Worm (Caenorhabditis elegans) whole organism, L4 larva: Measurements from ENCODE around the gene sng-1.

ENCODE experiments used
- F10B5.3 ChIP-seq: sonication (generic microtip); optimal IDR thresholded peaks from 2 replicates; lab custom pipeline; 2016; ENCODE audit warnings: mild to moderate bottlenecking, missing genetic modification characterization, missing compliant biosample characterization
- F26F4.8 ChIP-seq: fragments of 200-800 bp; sonication (Bioruptor generic); conservative IDR thresholded peaks from 2 replicates; pipeline ENCODE4 v1.3.6; 2022; ENCODE audit warnings: missing genetic modification characterization, missing compliant biosample characterization
- F44E2.7 ChIP-seq: fragments of 200-800 bp; sonication (Bioruptor generic); IDR thresholded peaks from 2 replicates; pipeline ENCODE4 v2.1.2; 2022; ENCODE audit warnings: missing genetic modification characterization, missing compliant biosample characterization
- Y48G9A.11 ChIP-seq: fragments of 200-800 bp; sonication (Bioruptor generic); IDR thresholded peaks from 2 replicates; pipeline ENCODE4 v1.3.6; 2022; ENCODE audit warnings: missing genetic modification reagents, missing genetic modification characterization, missing compliant biosample characterization
- ZK337.2 ChIP-seq: fragments of 200-800 bp; sonication (Bioruptor generic); IDR thresholded peaks from 2 replicates; pipeline ENCODE4 v1.3.6; 2022; ENCODE audit warnings: missing genetic modification reagents, missing genetic modification characterization, missing compliant biosample characterization
- ceh-32 ChIP-seq: sonication (generic microtip); optimal IDR thresholded peaks from 2 replicates; lab custom pipeline; 2016; ENCODE audit warnings: mild to moderate bottlenecking, missing genetic modification characterization, missing compliant biosample characterization; ENCODE audit not compliant: poor library complexity
- ceh-44 ChIP-seq: fragments of 200-800 bp; sonication (Bioruptor generic); IDR thresholded peaks from 2 replicates; pipeline ENCODE4 v1.3.6; 2022; ENCODE audit warnings: missing genetic modification reagents, missing genetic modification characterization, missing compliant biosample characterization
- ceh-62 ChIP-seq: sonication (generic microtip); optimal IDR thresholded peaks from 2 replicates; lab custom pipeline; 2017; ENCODE audit warnings: missing biosample characterization, missing genetic modification characterization
- cey-2 ChIP-seq: sonication (generic microtip); optimal IDR thresholded peaks from 3 replicates; lab custom pipeline; 2017; ENCODE audit warnings: missing genetic modification characterization, mild to moderate bottlenecking, missing compliant biosample characterization, antibody characterized with exemption, borderline replicate concordance; ENCODE audit not compliant: insufficient read depth
- ctbp-1 ChIP-seq: fragments of 200-800 bp; sonication (Bioruptor generic); IDR thresholded peaks from 2 replicates; pipeline ENCODE4 v1.3.6; 2022; ENCODE audit warnings: missing genetic modification reagents, missing genetic modification characterization, missing compliant biosample characterization
- daf-12 ChIP-seq: fragments of 150-350 bp; optimal IDR thresholded peaks from 2 replicates; lab custom pipeline; 2014; ENCODE audit warnings: missing biosample characterization, missing genetic modification reagents, missing genetic modification characterization
- daf-16 ChIP-seq, 3 experiments: sonication (generic microtip); optimal IDR thresholded peaks; 2 replicates each; lab custom pipeline; 2016 to 2017; ENCODE audit warnings: missing genetic modification characterization in 3 of 3, missing genetic modification reagents in 3 of 3, mild to moderate bottlenecking in 2 of 3, missing compliant biosample characterization in 2 of 3, missing biosample characterization in 1 of 3, moderate library complexity in 1 of 3
- dmd-9 ChIP-seq: fragments of 200-800 bp; sonication (Bioruptor generic); IDR thresholded peaks from 2 replicates; pipeline ENCODE4 v1.3.6; 2022; ENCODE audit warnings: missing genetic modification reagents, missing genetic modification characterization, missing compliant biosample characterization
- duxl-1 ChIP-seq: sonication (generic microtip); optimal IDR thresholded peaks from 2 replicates; lab custom pipeline; 2016; ENCODE audit warnings: mild to moderate bottlenecking, missing genetic modification characterization, moderate library complexity, missing compliant biosample characterization; ENCODE audit not compliant: poor library complexity
- dve-1 ChIP-seq: sonication (generic microtip); optimal IDR thresholded peaks from 2 replicates; lab custom pipeline; 2017; ENCODE audit warnings: antibody characterized with exemption, mild to moderate bottlenecking, missing genetic modification characterization, missing compliant biosample characterization; ENCODE audit not compliant: insufficient read depth
- egl-43 ChIP-seq: fragments of 200-800 bp; sonication (Bioruptor generic); IDR thresholded peaks from 2 replicates; pipeline ENCODE4 v1.3.6; 2022; ENCODE audit warnings: missing genetic modification reagents, missing genetic modification characterization, missing compliant biosample characterization
- fkh-10 ChIP-seq: fragments of 150-350 bp; optimal IDR thresholded peaks from 2 replicates; lab custom pipeline; 2014; ENCODE audit warnings: missing biosample characterization, missing genetic modification reagents, missing genetic modification characterization
- fos-1 ChIP-seq: fragments of 150-350 bp; optimal IDR thresholded peaks from 2 replicates; lab custom pipeline; 2014; ENCODE audit warnings: missing biosample characterization, missing genetic modification characterization
- hlh-11 ChIP-seq: fragments of 200-800 bp; sonication (Bioruptor generic); optimal IDR thresholded peaks from 2 replicates; lab custom pipeline; 2018; ENCODE audit warnings: mild to moderate bottlenecking, missing genetic modification characterization, missing compliant biosample characterization
- lim-7 ChIP-seq: fragments of 200-800 bp; sonication (Bioruptor generic); IDR thresholded peaks from 2 replicates; pipeline ENCODE4 v1.3.6; 2022; ENCODE audit warnings: missing genetic modification characterization, missing compliant biosample characterization
- lin-38 ChIP-seq: fragments of 200-800 bp; sonication (Bioruptor generic); IDR thresholded peaks from 2 replicates; pipeline ENCODE4 v1.3.6; 2022; ENCODE audit warnings: missing genetic modification reagents, missing genetic modification characterization, missing compliant biosample characterization
- lir-3 ChIP-seq: sonication (generic microtip); optimal IDR thresholded peaks from 2 replicates; lab custom pipeline; 2016; ENCODE audit warnings: mild to moderate bottlenecking, missing genetic modification characterization, missing compliant biosample characterization
- madf-9 ChIP-seq: fragments of 200-800 bp; sonication (Bioruptor generic); conservative IDR thresholded peaks from 2 replicates; pipeline ENCODE4 v1.3.6; 2022; ENCODE audit warnings: missing genetic modification reagents, missing genetic modification characterization, missing compliant biosample characterization
- mdl-1 ChIP-seq, 2 experiments: fragments of 150-350 bp in 1 of 2; sonication (generic microtip) in 1 of 2; optimal IDR thresholded peaks; 2 replicates each; lab custom pipeline; 2014 to 2017; ENCODE audit warnings: missing biosample characterization in 2 of 2, missing genetic modification characterization in 2 of 2
- mxl-3 ChIP-seq: fragments of 200-800 bp; sonication (Bioruptor generic); optimal IDR thresholded peaks from 2 replicates; lab custom pipeline; 2018; ENCODE audit warnings: mild to moderate bottlenecking, missing genetic modification characterization, missing compliant biosample characterization
- nhr-102 ChIP-seq: sonication (generic microtip); optimal IDR thresholded peaks from 2 replicates; lab custom pipeline; 2016; ENCODE audit warnings: mild to moderate bottlenecking, missing genetic modification characterization, moderate library complexity, missing compliant biosample characterization
- nhr-11 ChIP-seq: fragments of 150-350 bp; optimal IDR thresholded peaks from 2 replicates; lab custom pipeline; 2014; ENCODE audit warnings: missing biosample characterization, missing genetic modification characterization
- nhr-25 ChIP-seq: sonication (generic microtip); optimal IDR thresholded peaks from 2 replicates; lab custom pipeline; 2017; ENCODE audit warnings: missing genetic modification characterization, mild to moderate bottlenecking, missing compliant biosample characterization, antibody characterized with exemption, moderate library complexity, borderline replicate concordance; ENCODE audit not compliant: insufficient read depth
- nhr-28 ChIP-seq: fragments of 150-350 bp; optimal IDR thresholded peaks from 2 replicates; lab custom pipeline; 2014; ENCODE audit warnings: missing biosample characterization, missing genetic modification characterization
- nhr-48 ChIP-seq: sonication (generic microtip); optimal IDR thresholded peaks from 2 replicates; lab custom pipeline; 2016; ENCODE audit warnings: mild to moderate bottlenecking, missing genetic modification characterization, missing compliant biosample characterization
- nhr-76 ChIP-seq: fragments of 150-350 bp; optimal IDR thresholded peaks from 2 replicates; lab custom pipeline; 2014; ENCODE audit warnings: missing biosample characterization, missing genetic modification characterization
- pha-4 ChIP-seq, 2 experiments: fragments of 150-350 bp in 1 of 2; fragments of 200-800 bp in 1 of 2; sonication (Bioruptor generic) in 1 of 2; IDR thresholded peaks in 1 of 2; optimal IDR thresholded peaks in 1 of 2; 2 replicates each; pipeline versions ENCODE4 v1.3.6 to Lab custom; 2014 to 2022; ENCODE audit warnings: missing genetic modification characterization in 2 of 2, missing genetic modification reagents in 2 of 2, missing biosample characterization in 1 of 2, missing compliant biosample characterization in 1 of 2
- php-3 ChIP-seq: fragments of 200-800 bp; sonication (Bioruptor generic); IDR thresholded peaks from 2 replicates; pipeline ENCODE4 v1.3.6; 2022; ENCODE audit warnings: missing genetic modification reagents, missing genetic modification characterization, missing compliant biosample characterization
- rbr-2 ChIP-seq: sonication (generic microtip); optimal IDR thresholded peaks from 2 replicates; lab custom pipeline; 2016; ENCODE audit warnings: missing genotype, missing genetic modification characterization, missing compliant biosample characterization
- sdz-12 ChIP-seq: fragments of 200-800 bp; sonication (Bioruptor generic); optimal IDR thresholded peaks from 2 replicates; lab custom pipeline; 2018; ENCODE audit warnings: mild to moderate bottlenecking, missing genetic modification characterization, missing compliant biosample characterization
- snpc-4 ChIP-seq: fragments of 150-350 bp; optimal IDR thresholded peaks from 2 replicates; lab custom pipeline; 2014; ENCODE audit warnings: missing biosample characterization, missing genetic modification characterization
- spr-3 ChIP-seq: fragments of 200-800 bp; sonication (Bioruptor generic); optimal IDR thresholded peaks from 2 replicates; lab custom pipeline; 2018; ENCODE audit warnings: mild to moderate bottlenecking, missing genetic modification characterization, missing compliant biosample characterization
- unc-62 ChIP-seq, 3 experiments: fragments of 150-350 bp in 1 of 3; sonication (generic microtip); optimal IDR thresholded peaks in 2 of 3; peaks in 1 of 3; 1 replicate in 1 of 3; 2 replicates in 2 of 3; lab custom pipeline; 2014 to 2017; ENCODE audit warnings: missing biosample characterization in 3 of 3, missing genetic modification characterization in 3 of 3, missing genetic modification reagents in 3 of 3, missing genotype in 1 of 3
- vab-7 ChIP-seq: fragments of 200-800 bp; sonication (Bioruptor generic); IDR thresholded peaks from 2 replicates; pipeline ENCODE4 v1.3.6; 2022; ENCODE audit warnings: missing genetic modification reagents, missing genetic modification characterization, missing compliant biosample characterization
- zag-1 ChIP-seq: fragments of 150-350 bp; optimal IDR thresholded peaks from 2 replicates; lab custom pipeline; 2014; ENCODE audit warnings: missing biosample characterization, missing genetic modification characterization
- zfp-2 ChIP-seq: sonication (generic microtip); optimal IDR thresholded peaks from 2 replicates; lab custom pipeline; 2016; ENCODE audit warnings: mild to moderate bottlenecking, missing genetic modification characterization, missing compliant biosample characterization
- zip-2 ChIP-seq: fragments of 150-350 bp; optimal IDR thresholded peaks from 2 replicates; lab custom pipeline; 2014; ENCODE audit warnings: missing biosample characterization, missing genetic modification characterization

Gene sng-1

ce11 chrX:7378608-7379007 is 51.2 kb downstream of the sng-1 start (continued):
- TF ChIP-seq nhr-25 (tag; lab: Kevin White, UChicago) (no peak), ceh-44 (GFP tag; lab: Robert Waterston, UW) (no peak), lir-3 (tag; lab: Kevin White, UChicago) (no peak), duxl-1 (tag; lab: Kevin White, UChicago) (no peak), ceh-62 (no peak), nhr-102 (no peak), ZK337.2 (GFP tag; lab: Robert Waterston, UW) (no peak), zag-1 (tag; lab: Kevin White, UChicago) (no peak), fkh-10 (GFP tag; lab: Kevin White, UChicago) (no peak), mxl-3 (peak; percentile 1), unc-62 (GFP tag; optimal IDR thresholded peaks at IDR 0.05 in 1 of 2; lab: Kevin White, UChicago) (no peak), unc-62 (tag; optimal IDR thresholded peaks at IDR 0.05; lab: Kevin White, UChicago) (no peak), daf-16 (GFP tag; optimal IDR thresholded peaks at IDR 0.05; lab: Kevin White, UChicago) (peak in 1 of 2 experiments; percentile 74), daf-16 (tag; optimal IDR thresholded peaks at IDR 0.05; lab: Kevin White, UChicago) (no peak), F44E2.7 (no peak), ceh-32 (tag; lab: Kevin White, UChicago) (no peak), cey-2 (no peak), dmd-9 (GFP tag; lab: Robert Waterston, UW) (no peak), fos-1 (tag; lab: Kevin White, UChicago) (no peak), ctbp-1 (GFP tag; lab: Robert Waterston, UW) (peak; percentile 50; the same call in 1 of the 2 replicates), nhr-11 (tag; lab: Kevin White, UChicago) (no peak), egl-43 (GFP tag; lab: Robert Waterston, UW) (no peak), F26F4.8 (GFP tag; lab: Robert Waterston, UW) (0 out of 2 replicates have a peak, but pooled peaks have one; percentile 69), snpc-4 (no peak), mdl-1 (tag; optimal IDR thresholded peaks at IDR 0.05; lab: Kevin White, UChicago) (no peak), nhr-76 (tag; lab: Kevin White, UChicago) (no peak), nhr-28 (tag; lab: Kevin White, UChicago) (no peak), zfp-2 (no peak), dve-1 (tag; lab: Kevin White, UChicago) (no peak), lim-7 (GFP tag; lab: Robert Waterston, UW) (no peak), rbr-2 (no peak), pha-4 (GFP tag; IDR thresholded peaks at IDR 0.05; lab: Robert Waterston, UW) (peak; percentile 49; the same call in 1 of the 2 replicates), pha-4 (tag; optimal IDR thresholded peaks at IDR 0.05; lab: Kevin White, UChicago) (no peak), php-3 (GFP tag; lab: Robert Waterston, UW) (no peak), F10B5.3 (tag; lab: Kevin White, UChicago) (no peak), Y48G9A.11 (GFP tag; lab: Robert Waterston, UW) (no peak), sdz-12 (GFP tag; lab: Kevin White, UChicago) (no peak), spr-3 (GFP tag; lab: Kevin White, UChicago) (no peak), madf-9 (GFP tag; lab: Robert Waterston, UW) (no peak), vab-7 (GFP tag; lab: Robert Waterston, UW) (peak; percentile 44; the same call in 1 of the 2 replicates), daf-12 (no peak), zip-2 (tag; lab: Kevin White, UChicago) (no peak), lin-38 (GFP tag; lab: Robert Waterston, UW) (no peak), hlh-11 (tag; lab: Kevin White, UChicago) (no peak), nhr-48 (no peak)
